Worm (Caenorhabditis elegans): ENCODE data around the gene M01B2.10.

DNA sequence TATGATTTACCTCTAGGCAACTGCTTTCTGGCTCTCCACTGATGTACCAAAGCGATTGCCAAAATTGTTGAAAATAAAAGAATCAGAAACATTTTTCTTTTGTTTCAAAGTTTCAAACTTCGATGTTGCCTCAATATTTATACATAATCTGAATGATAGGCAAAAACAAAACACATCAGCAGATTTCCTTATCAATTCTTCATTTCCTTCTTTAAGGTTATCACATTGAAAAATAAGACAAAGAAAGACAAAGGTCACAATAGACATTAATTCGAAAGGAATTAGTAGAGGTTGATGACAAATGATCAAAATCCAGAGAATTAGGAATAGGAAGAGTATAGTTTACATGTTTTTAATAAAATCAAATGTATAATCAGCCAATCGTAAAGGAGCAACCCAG lies 28.8 kb upstream of the M01B2.10 start, which contains the start of gene cyp-34A2:
- TF ChIP-seq W03F9.2 (tag; optimal IDR thresholded peaks at IDR 0.05) (no peak), dao-5 (tag; optimal IDR thresholded peaks at IDR 0.05) (no peak)

Measured in whole organism, L4/young adult.